Worm (Caenorhabditis elegans): Measurements from ENCODE around the gene C08D8.1.

ce11 chrV:8311210-8311609 is 34.3 kb upstream of the C08D8.1 start, which contains the start of gene W02D7.12:
- TF ChIP-seq lin-39 (tag; optimal IDR thresholded peaks at IDR 0.05): no peak
- no peak for TF ChIP-seq ZK546.5 (tag; optimal IDR thresholded peaks at IDR 0.05)
- TF ChIP-seq zag-1 (tag; optimal IDR thresholded peaks at IDR 0.05): no peak
- TF ChIP-seq nhr-12 (tag; optimal IDR thresholded peaks at IDR 0.05): no peak
- no peak for TF ChIP-seq ztf-4 (tag; optimal IDR thresholded peaks at IDR 0.05)

Measured in whole organism, L2 larva.